Worm (Caenorhabditis elegans) whole organism, L4 larva: ENCODE results near the gene rps-29.

Experiments
- F49E8.2 ChIP-seq: sonication (generic microtip); optimal IDR thresholded peaks from 2 replicates; lab custom pipeline; 2016; ENCODE audit warnings: missing compliant biosample characterization, mild to moderate bottlenecking, missing genetic modification characterization, borderline replicate concordance
- ZK546.5 ChIP-seq, 2 experiments: sonication (generic microtip); optimal IDR thresholded peaks; 2 replicates each; lab custom pipeline; 2017; ENCODE audit warnings: missing biosample characterization in 2 of 2, missing genetic modification characterization in 2 of 2
- ama-1 ChIP-seq: fragments of 150-350 bp; optimal IDR thresholded peaks from 2 replicates; lab custom pipeline; 2014; ENCODE audit warnings: inconsistent platforms, mixed read lengths
- daf-12 ChIP-seq: fragments of 150-350 bp; optimal IDR thresholded peaks from 2 replicates; lab custom pipeline; 2014; ENCODE audit warnings: missing biosample characterization, missing genetic modification reagents, missing genetic modification characterization
- lim-7 ChIP-seq: fragments of 200-800 bp; sonication (Bioruptor generic); IDR thresholded peaks from 2 replicates; pipeline ENCODE4 v1.3.6; 2022; ENCODE audit warnings: missing genetic modification characterization, missing compliant biosample characterization
- lir-3 ChIP-seq: sonication (generic microtip); optimal IDR thresholded peaks from 2 replicates; lab custom pipeline; 2016; ENCODE audit warnings: mild to moderate bottlenecking, missing genetic modification characterization, missing compliant biosample characterization
- unc-130 ChIP-seq: sonication (generic microtip); optimal IDR thresholded peaks from 2 replicates; lab custom pipeline; 2016; ENCODE audit warnings: missing genetic modification reagents, missing genetic modification characterization, missing compliant biosample characterization
- unc-39 ChIP-seq: sonication (generic microtip); optimal IDR thresholded peaks from 2 replicates; lab custom pipeline; 2017; ENCODE audit warnings: missing biosample characterization, missing genetic modification characterization

DNA sequence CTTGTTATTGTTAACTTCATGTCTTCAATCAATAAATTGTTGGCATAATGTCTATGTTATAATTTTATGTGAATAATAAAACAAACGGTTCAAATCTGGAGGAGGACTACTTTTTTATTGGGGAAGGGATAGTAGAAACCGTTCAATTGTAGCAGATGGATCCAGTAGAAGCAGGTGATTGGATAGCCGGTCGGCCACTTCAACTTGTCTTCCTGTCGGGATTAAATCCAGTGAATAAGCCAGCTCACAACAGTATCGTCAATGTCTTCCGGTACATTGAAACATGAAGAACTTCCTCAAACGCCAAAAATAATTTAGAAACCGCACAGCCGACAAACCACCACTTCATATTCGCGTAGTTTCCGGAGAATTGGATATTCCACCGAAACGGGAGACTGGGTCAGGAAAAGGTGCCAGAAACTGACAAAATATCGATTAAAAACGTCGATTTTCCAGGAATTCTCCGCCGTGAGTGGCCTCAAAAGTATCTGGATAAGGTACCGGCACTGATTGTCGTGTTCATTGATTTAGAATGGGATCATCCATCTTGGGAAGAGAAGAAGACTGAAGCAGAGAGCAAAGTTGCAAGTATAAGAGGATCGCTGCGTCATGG is 990 bp downstream of the rps-29 start, which contains the start of gene trpp-11:
- TF ChIP-seq lim-7 (GFP tag; lab: Robert Waterston, UW), result no peak
- no peak for TF ChIP-seq unc-130 (GFP tag; lab: Kevin White, UChicago)
- TF ChIP-seq daf-12 (tag; lab: Kevin White, UChicago), result no peak
- peak; percentile 43 for TF ChIP-seq ama-1 (lab: Kevin White, UChicago)
- TF ChIP-seq lir-3 (tag; lab: Kevin White, UChicago), result no peak
- TF ChIP-seq F49E8.2, result no peak
- no peak for TF ChIP-seq ZK546.5 (tag; optimal IDR thresholded peaks at IDR 0.05; lab: Kevin White, UChicago)
- TF ChIP-seq unc-39, result no peak
